Worm (Caenorhabditis elegans) whole organism, L4/young adult: ENCODE data around the gene T05H10.8.
A peak's percentile ranks its signal among the peaks of the same experiment; 100 is the strongest.

Experiments
- W03F9.2 ChIP-seq: fragments of 150-350 bp; optimal IDR thresholded peaks from 2 replicates; lab custom pipeline; 2014; ENCODE audit warnings: missing biosample characterization, missing genetic modification characterization
- dao-5 ChIP-seq: sonication (generic microtip); optimal IDR thresholded peaks from 2 replicates; lab custom pipeline; 2016; ENCODE audit warnings: missing genotype, missing genetic modification characterization, moderate library complexity, missing compliant biosample characterization
- him-1 ChIP-seq: sonication (generic microtip); optimal IDR thresholded peaks from 2 replicates; lab custom pipeline; 2016; ENCODE audit warnings: missing genotype, missing genetic modification reagents, missing genetic modification characterization, missing compliant biosample characterization

Gene T05H10.8

DNA sequence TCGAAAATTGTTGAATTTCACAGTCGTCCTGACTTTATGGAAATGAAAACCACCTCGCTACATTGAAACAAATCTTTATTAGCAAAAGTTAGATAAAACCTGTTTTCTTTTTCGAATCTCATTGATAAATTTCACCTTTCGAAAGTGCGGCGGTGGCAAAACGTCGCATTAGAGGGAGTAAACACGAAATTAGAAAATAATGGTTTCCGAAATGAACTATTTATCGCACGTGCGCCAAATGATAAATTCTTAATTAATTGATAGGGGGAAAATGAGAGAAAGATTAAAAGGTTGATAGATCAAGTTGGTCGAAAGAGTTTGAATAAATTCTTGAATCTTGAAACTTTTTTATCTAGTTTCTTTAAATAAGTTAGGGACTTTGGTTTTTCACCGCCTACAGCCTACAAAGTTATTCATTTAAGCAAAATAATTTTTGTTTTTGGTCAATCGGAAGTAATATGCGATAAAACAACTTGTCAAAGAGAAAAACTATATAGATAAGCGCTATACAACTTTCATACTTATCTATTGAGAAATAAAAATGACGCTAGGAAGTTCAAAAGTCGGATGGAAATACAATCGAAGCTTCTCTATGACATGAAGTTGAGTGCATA, 12.2 kb downstream of the T05H10.8 start:
- TF ChIP-seq him-1 (tag; lab: Kevin White, UChicago) (no peak), W03F9.2 (tag; lab: Kevin White, UChicago) (no peak), dao-5 (no peak)

DNA sequence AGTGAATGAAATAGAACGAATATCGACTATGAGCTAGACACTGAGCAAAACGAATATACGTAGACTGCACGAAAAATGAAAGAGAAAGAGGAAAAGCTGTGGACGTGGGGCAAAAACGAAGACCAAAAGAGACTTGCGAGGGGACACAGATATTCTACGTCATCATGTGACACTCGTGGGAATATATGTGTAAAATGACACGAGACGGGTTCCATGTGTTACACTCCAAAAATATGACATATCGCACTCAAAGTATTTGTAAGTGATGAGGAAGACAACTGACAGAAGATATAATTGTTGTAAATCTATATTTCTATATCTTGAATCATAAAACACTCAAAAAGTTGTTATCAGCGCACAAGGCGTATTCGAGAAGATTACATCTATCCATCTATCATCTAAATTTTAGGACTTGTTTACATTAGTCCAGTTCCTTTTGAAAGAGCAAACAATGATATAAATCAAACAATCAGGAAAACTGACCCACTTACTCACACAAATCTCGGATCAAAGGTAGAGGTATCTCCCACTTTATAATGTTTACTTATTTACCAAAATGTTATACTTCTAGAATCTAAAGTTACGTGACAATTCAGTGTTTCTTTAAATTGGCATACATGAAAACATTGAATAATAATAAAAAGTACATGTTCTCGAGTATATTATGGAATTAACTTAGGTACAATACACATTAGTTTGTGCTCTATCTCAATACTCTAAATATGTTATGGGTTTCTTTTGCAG, 13.1 kb downstream of the T05H10.8 start:
- TF ChIP-seq him-1 (tag; lab: Kevin White, UChicago) (peak; percentile 31), W03F9.2 (tag; lab: Kevin White, UChicago) (no peak)

DNA sequence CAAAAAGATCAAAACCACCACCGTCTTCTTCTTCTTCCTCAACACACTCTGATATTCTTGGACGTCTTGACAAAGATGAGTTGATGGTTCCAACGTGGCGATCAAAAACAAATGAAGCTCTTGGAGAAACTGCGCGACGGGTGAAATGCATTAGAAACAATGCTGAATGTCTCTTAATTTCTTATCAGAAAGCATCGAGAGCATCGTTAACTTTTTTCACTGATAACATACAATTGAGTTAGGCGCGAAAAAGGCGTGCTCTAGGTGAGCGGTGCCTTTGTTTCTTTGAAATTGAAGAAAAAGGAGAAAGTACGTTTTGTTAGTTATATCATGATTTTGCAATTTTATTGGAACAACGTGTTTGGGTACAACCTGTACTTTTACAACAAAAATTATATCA, 14.4 kb downstream of the T05H10.8 start, which contains the start of gene gpcp-2:
Gene gpcp-2 (minus strand): TSS at position 153 of the 400 bp plus-strand sequence.
- no peak for TF ChIP-seq W03F9.2 (tag; lab: Kevin White, UChicago)

DNA sequence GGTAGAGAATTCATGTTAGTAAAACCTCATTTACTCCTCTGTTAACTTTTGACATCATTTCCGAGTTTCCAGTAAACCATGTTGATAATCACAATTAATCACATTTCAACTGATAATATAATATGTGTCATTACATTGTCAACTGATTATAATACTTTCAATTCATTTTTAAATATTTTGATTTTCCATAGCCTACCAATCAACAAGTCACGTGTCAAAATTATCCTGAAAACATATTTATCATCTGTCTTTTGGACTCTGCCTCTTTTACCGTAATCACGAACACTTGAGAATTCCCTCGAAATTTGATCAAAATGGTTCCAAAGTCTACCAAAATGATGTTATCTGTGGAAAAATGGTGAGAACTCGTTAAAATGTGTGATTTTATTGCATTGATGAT, 15.2 kb downstream of the T05H10.8 start:
- TF ChIP-seq W03F9.2 (tag; lab: Kevin White, UChicago) (no peak), him-1 (tag; lab: Kevin White, UChicago) (no peak), dao-5 (no peak)

DNA sequence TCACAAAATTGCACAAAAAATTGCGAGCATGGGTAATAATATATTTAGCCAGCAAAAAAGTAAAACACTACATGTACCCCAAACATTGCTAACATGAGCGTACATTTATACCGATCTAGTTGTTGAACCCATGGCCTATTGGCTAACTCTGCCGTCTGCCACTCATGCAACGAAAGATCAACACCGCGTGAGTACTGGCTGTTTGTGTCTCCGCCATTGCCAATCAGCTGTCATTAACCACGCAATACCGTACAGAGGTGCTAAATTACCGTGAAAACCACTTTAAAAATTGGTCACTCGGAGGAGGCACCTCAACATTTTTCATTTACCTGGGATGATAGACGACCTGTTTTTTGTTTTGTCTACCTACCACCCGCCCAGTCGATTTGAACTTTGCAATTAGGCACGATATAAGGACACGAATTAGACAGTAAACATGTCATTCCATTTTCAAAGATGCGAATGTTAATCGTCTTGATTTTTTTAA, 16.5 kb downstream of the T05H10.8 start, which contains the start of gene K02C4.2:
Gene K02C4.2 (plus strand): TSS at position 437 of the 487 bp plus-strand sequence.
- TF ChIP-seq W03F9.2 (tag; lab: Kevin White, UChicago) (peak; percentile 46), dao-5 (peak; percentile 83), him-1 (tag; lab: Kevin White, UChicago) (peak; percentile 13)

DNA sequence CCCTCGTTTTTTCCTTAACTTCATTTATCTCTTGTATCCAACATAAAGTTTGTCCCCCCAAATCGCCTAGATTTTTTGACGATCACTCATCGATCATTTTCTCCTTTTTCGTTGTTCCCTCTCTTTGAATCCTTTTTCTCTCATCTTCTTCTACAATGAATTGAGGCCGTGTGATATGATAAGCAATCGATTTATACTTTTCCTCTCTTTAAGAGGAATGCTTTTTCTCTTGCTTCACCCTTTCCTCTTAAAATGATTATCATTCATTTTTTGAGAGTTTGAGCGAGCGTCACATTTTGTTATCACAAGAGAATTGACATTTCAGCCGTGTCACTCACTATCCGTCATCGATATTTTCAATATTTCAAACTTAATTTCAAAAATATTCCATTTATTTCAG, 19.2 kb downstream of the T05H10.8 start, which contains the start of gene K02C4.5:
Gene K02C4.5 (plus strand): TSS at position 395 of the 400 bp plus-strand sequence.
- no peak for TF ChIP-seq W03F9.2 (tag; lab: Kevin White, UChicago)
- TF ChIP-seq him-1 (tag; lab: Kevin White, UChicago): no peak
- TF ChIP-seq dao-5: no peak

DNA sequence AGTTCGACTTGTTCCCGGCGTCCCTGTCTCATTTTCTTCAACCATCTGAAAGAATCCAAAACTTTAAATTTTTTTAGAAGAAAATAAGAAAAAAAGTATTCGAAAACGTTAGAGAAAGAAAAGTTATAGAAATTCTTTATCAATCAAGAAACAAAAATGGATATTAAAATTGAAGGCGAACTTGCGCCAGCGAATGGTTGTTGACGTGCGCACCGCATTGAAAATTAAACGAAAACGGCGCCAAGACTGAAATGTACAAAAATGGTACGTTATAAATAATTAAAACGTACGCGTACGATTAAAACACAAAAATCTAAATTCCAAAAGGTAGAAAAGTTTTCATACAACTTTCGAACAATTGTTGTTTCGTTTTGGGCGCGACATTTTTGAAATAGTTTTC, 27.9 kb downstream of the T05H10.8 start, which contains the start of gene K02C4.3:
Gene K02C4.3 (minus strand): TSS at position 51 of the 400 bp plus-strand sequence.
- TF ChIP-seq dao-5: no peak
- TF ChIP-seq W03F9.2 (tag; lab: Kevin White, UChicago): peak; percentile 72

DNA sequence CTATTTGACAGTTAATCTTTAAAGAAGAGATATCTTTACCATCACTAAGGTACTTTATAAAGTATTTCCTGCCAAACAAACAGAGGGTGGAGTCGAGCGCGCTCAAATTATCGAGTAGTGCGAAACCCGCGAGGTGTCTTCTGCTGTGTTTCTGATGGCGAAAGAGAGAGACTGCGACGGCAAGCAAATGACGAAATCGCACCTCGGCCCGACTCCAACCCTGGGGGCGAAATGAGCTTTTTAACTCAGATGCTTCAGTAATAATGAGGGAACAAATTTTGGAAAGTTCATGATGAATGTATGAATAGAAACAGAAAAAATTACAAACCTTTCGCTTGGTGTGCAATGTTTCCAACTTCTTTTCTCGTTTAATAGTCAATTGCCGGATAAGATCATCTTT, 32.7 kb downstream of the T05H10.8 start:
- TF ChIP-seq W03F9.2 (tag; lab: Kevin White, UChicago): peak; percentile 41
- TF ChIP-seq him-1 (tag; lab: Kevin White, UChicago): no peak

DNA sequence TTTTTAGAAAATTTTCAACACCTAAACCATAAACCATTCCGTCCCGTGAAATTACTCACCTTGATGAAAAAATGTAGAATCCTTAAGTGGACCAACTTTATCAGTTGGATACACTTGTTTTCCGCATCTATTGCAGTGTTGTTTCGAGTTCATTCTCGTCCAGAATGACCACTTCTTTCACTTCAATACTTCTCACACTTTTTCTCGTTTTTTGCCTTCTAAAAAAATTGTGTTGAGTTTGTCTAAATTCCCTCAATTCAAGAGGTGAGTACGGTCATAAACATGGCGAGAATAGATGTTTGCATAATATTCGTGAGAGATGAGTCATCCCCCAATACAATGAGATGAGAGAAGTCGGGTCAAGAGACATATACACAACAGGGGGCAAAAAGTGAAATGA, 33.7 kb downstream of the T05H10.8 start, which contains the start of gene ltd-1:
Gene ltd-1 (minus strand): TSS at position 218 of the 400 bp plus-strand sequence.
- TF ChIP-seq W03F9.2 (tag; lab: Kevin White, UChicago) (no peak), dao-5 (no peak), him-1 (tag; lab: Kevin White, UChicago) (no peak)

DNA sequence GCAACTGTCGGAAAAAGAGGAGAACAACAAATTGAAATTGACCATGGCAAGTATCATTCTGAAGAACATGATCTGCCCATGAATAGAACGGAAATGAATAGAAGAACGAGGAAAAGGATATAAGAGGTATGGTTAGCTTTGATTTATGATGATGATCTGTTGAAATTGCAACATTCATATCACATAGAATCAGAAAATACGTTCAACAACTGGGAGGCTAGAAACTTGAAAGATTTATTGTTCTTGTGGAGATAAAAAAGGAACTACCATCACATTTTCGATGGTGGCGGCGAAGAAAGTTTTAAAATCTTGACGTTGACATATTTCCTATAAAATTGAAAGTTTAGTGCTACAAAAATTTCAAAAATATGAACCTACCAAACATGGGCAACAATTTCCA, 34.4 kb downstream of the T05H10.8 start:
- TF ChIP-seq W03F9.2 (tag; lab: Kevin White, UChicago) (no peak), dao-5 (no peak), him-1 (tag; lab: Kevin White, UChicago) (no peak)

DNA sequence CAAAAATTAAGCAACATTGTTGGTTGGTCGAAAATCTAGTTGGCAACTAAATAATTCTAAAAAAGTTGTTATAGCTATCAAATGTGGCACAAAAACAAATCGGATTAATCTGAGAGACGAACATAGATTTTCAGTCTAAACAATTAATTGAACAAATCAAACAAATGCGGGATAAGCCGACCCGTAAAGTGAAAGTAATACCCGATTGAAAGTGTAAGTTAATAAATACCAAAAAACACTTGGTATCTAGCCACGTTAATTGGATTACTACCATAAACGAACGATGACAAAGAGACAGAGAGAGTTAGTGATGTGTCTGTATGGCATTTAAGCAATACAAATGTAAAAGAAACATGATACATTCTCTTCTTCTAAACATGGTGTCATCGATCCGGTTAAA, 35.0 kb downstream of the T05H10.8 start:
- TF ChIP-seq dao-5: no peak
- TF ChIP-seq W03F9.2 (tag; lab: Kevin White, UChicago): no peak
- no peak for TF ChIP-seq him-1 (tag; lab: Kevin White, UChicago)

DNA sequence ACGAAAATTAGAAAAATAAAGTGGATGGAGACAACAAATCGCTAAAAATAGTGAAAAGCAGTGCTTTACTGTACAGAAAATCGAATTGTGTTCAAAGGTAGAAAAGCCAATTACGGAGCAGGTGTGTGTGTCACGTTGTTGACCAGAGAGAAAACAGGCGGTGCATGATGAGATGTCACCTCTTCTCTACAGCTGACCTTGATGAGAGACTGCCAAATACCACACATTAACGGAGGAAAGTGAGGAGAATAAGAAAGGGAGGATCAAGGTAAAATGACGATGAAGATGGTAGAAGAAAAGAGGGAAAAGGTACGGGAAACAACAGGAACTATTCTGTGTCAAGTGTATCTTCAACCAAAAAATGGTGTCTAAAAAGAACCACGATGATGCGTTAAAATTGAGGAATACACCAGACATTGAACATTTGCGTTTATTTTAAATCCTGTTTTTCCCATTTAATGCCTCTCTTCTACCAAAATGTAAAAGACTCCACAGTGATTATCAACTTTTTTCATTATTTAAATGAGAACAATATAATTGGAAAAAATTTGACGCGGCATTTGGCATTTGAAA, 40.4 kb downstream of the T05H10.8 start:
- TF ChIP-seq W03F9.2 (tag; lab: Kevin White, UChicago): no peak
- TF ChIP-seq dao-5: no peak
- no peak for TF ChIP-seq him-1 (tag; lab: Kevin White, UChicago)

DNA sequence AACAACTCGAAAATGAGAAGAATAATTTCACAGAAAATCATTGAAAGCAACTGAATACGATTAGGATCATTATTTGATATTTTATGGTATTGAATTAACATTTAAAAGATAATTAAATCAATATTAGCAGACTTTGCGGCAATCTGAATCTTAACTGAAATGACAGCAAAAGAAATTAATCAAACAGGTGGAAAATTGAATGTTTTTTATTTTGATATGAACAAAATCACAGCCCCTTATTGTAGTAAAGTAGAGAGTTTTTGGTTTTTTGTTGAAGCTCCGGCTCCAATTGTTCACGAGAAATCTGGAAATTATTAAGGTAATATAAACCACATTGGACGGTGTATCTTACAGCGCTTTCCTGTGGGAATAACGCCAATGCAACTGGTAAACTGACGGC, 43.2 kb downstream of the T05H10.8 start, which contains the start of gene sre-2:
Gene sre-2 (minus strand): TSS at position 101 of the 400 bp plus-strand sequence.
- TF ChIP-seq dao-5: no peak
- no peak for TF ChIP-seq W03F9.2 (tag; lab: Kevin White, UChicago)
- TF ChIP-seq him-1 (tag; lab: Kevin White, UChicago): no peak

DNA sequence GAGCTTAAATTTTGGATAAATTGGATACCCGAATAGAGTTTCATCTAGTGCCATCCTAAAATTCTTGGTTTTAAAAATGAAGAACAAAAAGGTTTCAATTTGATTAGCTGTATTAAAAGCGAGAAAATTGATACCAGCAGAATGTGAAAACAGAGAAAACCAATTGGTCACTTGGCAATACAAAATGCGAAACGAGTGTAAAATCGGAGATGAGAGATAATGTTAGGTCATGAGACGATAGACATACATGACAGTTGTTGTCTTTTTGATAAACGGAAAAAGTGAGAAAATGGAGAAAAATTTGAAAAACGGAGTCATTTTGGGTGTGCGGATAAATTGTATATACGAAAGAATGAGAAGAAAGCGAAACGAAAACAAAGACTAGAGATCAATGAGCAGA, 46.1 kb downstream of the T05H10.8 start, which contains the start of gene sfxn-5:
Gene sfxn-5 (minus strand): TSS at position 55 of the 400 bp plus-strand sequence.
- TF ChIP-seq dao-5 (no peak), him-1 (tag; lab: Kevin White, UChicago) (no peak), W03F9.2 (tag; lab: Kevin White, UChicago) (no peak)
